Fruit fly (Drosophila melanogaster) whole organism, embryonic: ENCODE measurements around the gene CG42710.

Experiments used
- Antp ChIP-seq: fragments of 200-800 bp; sonication (Bioruptor generic); optimal IDR thresholded peaks from 3 replicates; lab custom pipeline; 2016; ENCODE audit warnings: missing biosample characterization, missing genetic modification characterization
- CG10321 ChIP-seq: fragments of 200-800 bp; sonication (Bioruptor generic); IDR thresholded peaks from 2 replicates; pipeline ENCODE4 v1.3.6; 2022; ENCODE audit warnings: missing biosample characterization, missing genetic modification characterization
- CG10543 ChIP-seq: fragments of 200-800 bp; sonication (Bioruptor generic); optimal IDR thresholded peaks from 3 replicates; lab custom pipeline; 2017; ENCODE audit warnings: missing biosample characterization, mild to moderate bottlenecking, missing genetic modification characterization, moderate library complexity
- CG11247 ChIP-seq: fragments of 200-800 bp; sonication (Bioruptor generic); IDR thresholded peaks from 2 replicates; pipeline ENCODE4 v1.3.6; 2022; ENCODE audit warnings: missing biosample characterization, missing genetic modification characterization
- CG12299 ChIP-seq: fragments of 200-800 bp; sonication (Bioruptor generic); optimal IDR thresholded peaks from 2 replicates; lab custom pipeline; 2018; ENCODE audit warnings: missing biosample characterization, mild to moderate bottlenecking, missing genetic modification characterization
- CG13287 ChIP-seq: fragments of 200-800 bp; sonication (Bioruptor generic); IDR thresholded peaks from 2 replicates; pipeline ENCODE4 v1.3.6; 2022; ENCODE audit warnings: missing biosample characterization, missing genetic modification characterization; ENCODE audit not compliant: partially characterized antibody
- CG17328 ChIP-seq: fragments of 200-800 bp; sonication (Bioruptor generic); IDR thresholded peaks from 2 replicates; pipeline ENCODE4 v1.3.6; 2022; ENCODE audit warnings: missing biosample characterization, missing genetic modification characterization
- CG17829 ChIP-seq: fragments of 200-800 bp; optimal IDR thresholded peaks from 2 replicates; lab custom pipeline; 2019; ENCODE audit warnings: missing biosample characterization, mild to moderate bottlenecking, missing genetic modification characterization, moderate library complexity
- CG17912 ChIP-seq: fragments of 200-800 bp; sonication (Bioruptor generic); optimal IDR thresholded peaks from 2 replicates; lab custom pipeline; 2018; ENCODE audit warnings: missing biosample characterization, mild to moderate bottlenecking, missing genetic modification characterization
- CG3281 ChIP-seq: fragments of 200-800 bp; sonication (Bioruptor generic); optimal IDR thresholded peaks from 3 replicates; lab custom pipeline; 2017; ENCODE audit warnings: missing biosample characterization, mild to moderate bottlenecking, missing genetic modification characterization
- CG5180 ChIP-seq: fragments of 200-800 bp; sonication (Bioruptor generic); optimal IDR thresholded peaks from 3 replicates; lab custom pipeline; 2017; ENCODE audit warnings: missing biosample characterization, missing genetic modification characterization, mild to moderate bottlenecking, moderate library complexity, missing genetic modification reagents
- CG6654 ChIP-seq: fragments of 200-800 bp; sonication (Bioruptor generic); optimal IDR thresholded peaks from 2 replicates; lab custom pipeline; 2017; ENCODE audit warnings: missing biosample characterization, mild to moderate bottlenecking, missing genetic modification characterization
- CG7839 ChIP-seq: fragments of 200-800 bp; sonication (Bioruptor generic); optimal IDR thresholded peaks from 3 replicates; lab custom pipeline; 2018; ENCODE audit warnings: missing biosample characterization, mild to moderate bottlenecking, missing genetic modification characterization, moderate library complexity
- CG7987 ChIP-seq: fragments of 200-800 bp; sonication (Bioruptor generic); optimal IDR thresholded peaks from 2 replicates; lab custom pipeline; 2018; ENCODE audit warnings: missing biosample characterization, mild to moderate bottlenecking, missing genetic modification characterization, moderate library complexity
- CTCF ChIP-seq: fragments of 200-800 bp; sonication (Bioruptor generic); optimal IDR thresholded peaks from 2 replicates; lab custom pipeline; 2017; ENCODE audit warnings: missing biosample characterization, mild to moderate bottlenecking, missing genetic modification characterization, moderate library complexity
- Dfd ChIP-seq, 2 experiments: fragments of >200 bp; optimal IDR thresholded peaks; 2 replicates each; lab custom pipeline; 2017; ENCODE audit warnings: missing biosample characterization in 2 of 2, missing genetic modification characterization in 2 of 2
- Dll ChIP-seq: fragments of 200-800 bp; sonication (Bioruptor generic); IDR thresholded peaks from 4 replicates; pipeline ENCODE4 v1.3.6; 2022; ENCODE audit warnings: missing biosample characterization, missing genetic modification characterization; ENCODE audit not compliant: partially characterized antibody
- Ets65A ChIP-seq: fragments of 200-800 bp; sonication (Bioruptor generic); peaks from one replicate; lab custom pipeline; 2016; ENCODE audit warnings: missing biosample characterization, missing genetic modification characterization
- HLHmδ ChIP-seq: fragments of 200-800 bp; sonication (Bioruptor generic); optimal IDR thresholded peaks from 2 replicates; lab custom pipeline; 2018; ENCODE audit warnings: missing biosample characterization, mild to moderate bottlenecking, missing genetic modification characterization, moderate library complexity
- Hand ChIP-seq: fragments of 200-800 bp; sonication (Bioruptor generic); optimal IDR thresholded peaks from 2 replicates; lab custom pipeline; 2017; ENCODE audit warnings: mild to moderate bottlenecking, missing biosample characterization, missing genetic modification reagents, missing genetic modification characterization
- Hr39 ChIP-seq: fragments of >200 bp; optimal IDR thresholded peaks from 2 replicates; lab custom pipeline; 2017
- Hsf ChIP-seq: fragments of 200-800 bp; sonication (Bioruptor generic); optimal IDR thresholded peaks from 3 replicates; lab custom pipeline; 2016; ENCODE audit warnings: missing biosample characterization, missing genetic modification characterization
- Med ChIP-seq: fragments of 200-800 bp; sonication (Bioruptor generic); peaks from one replicate; lab custom pipeline; 2016; ENCODE audit warnings: missing biosample characterization, missing genetic modification characterization, mild to moderate bottlenecking, inconsistent platforms, moderate library complexity
- Mes4 ChIP-seq: fragments of 200-800 bp; sonication (Bioruptor generic); optimal IDR thresholded peaks from 2 replicates; lab custom pipeline; 2016; ENCODE audit warnings: missing biosample characterization, missing genetic modification characterization
- Nf-YA ChIP-seq: fragments of 200-800 bp; sonication (Bioruptor generic); IDR thresholded peaks from 2 replicates; pipeline ENCODE4 v1.3.6; 2022; ENCODE audit warnings: missing biosample characterization, missing genetic modification characterization
- Stat92E ChIP-seq, 3 experiments: fragments of >200 bp in 2 of 3; fragments of 200-800 bp in 1 of 3; sonication (Bioruptor generic) in 1 of 3; optimal IDR thresholded peaks; 2 replicates each; lab custom pipeline; 2017 to 2019; ENCODE audit warnings: missing biosample characterization in 3 of 3, missing genetic modification characterization in 3 of 3, mild to moderate bottlenecking in 1 of 3, moderate library complexity in 1 of 3
- Trl ChIP-seq, 3 experiments: fragments of >200 bp in 2 of 3; fragments of 200-800 bp in 1 of 3; sonication (Bioruptor generic) in 1 of 3; optimal IDR thresholded peaks; 2 replicates in 1 of 3; 3 replicates in 2 of 3; lab custom pipeline; 2016 to 2017; ENCODE audit warnings: missing biosample characterization in 1 of 3, missing genetic modification characterization in 1 of 3
- amos ChIP-seq: fragments of 200-800 bp; sonication (Bioruptor generic); IDR thresholded peaks from 2 replicates; pipeline ENCODE4 v1.3.6; 2022; ENCODE audit warnings: missing biosample characterization, missing genetic modification characterization; ENCODE audit not compliant: partially characterized antibody
- ase ChIP-seq: fragments of 200-800 bp; sonication (Bioruptor generic); IDR thresholded peaks from 3 replicates; pipeline ENCODE4 v1.3.6; 2022; ENCODE audit warnings: missing biosample characterization, missing genetic modification characterization
- ash1 ChIP-seq: fragments of 200-800 bp; sonication (Bioruptor generic); optimal IDR thresholded peaks from 2 replicates; lab custom pipeline; 2018; ENCODE audit warnings: missing biosample characterization, mild to moderate bottlenecking, missing genetic modification characterization
- cg ChIP-seq: fragments of 200-800 bp; sonication (Bioruptor generic); optimal IDR thresholded peaks from 3 replicates; lab custom pipeline; 2019; ENCODE audit warnings: missing biosample characterization, mild to moderate bottlenecking, missing genetic modification characterization, moderate library complexity
- chif ChIP-seq, 2 experiments: fragments of 200-800 bp; sonication (Bioruptor generic); optimal IDR thresholded peaks; 3 replicates each; lab custom pipeline; 2016; ENCODE audit warnings: missing biosample characterization in 2 of 2, missing genetic modification characterization in 2 of 2
- corto ChIP-seq: fragments of 200-800 bp; sonication (Bioruptor generic); optimal IDR thresholded peaks from 2 replicates; lab custom pipeline; 2016; ENCODE audit warnings: missing biosample characterization, mild to moderate bottlenecking, missing genetic modification characterization, moderate library complexity
- dysf ChIP-seq: fragments of 200-800 bp; sonication (Bioruptor generic); IDR thresholded peaks from 3 replicates; pipeline ENCODE4 v1.3.6; 2022; ENCODE audit warnings: missing biosample characterization, missing genetic modification characterization
- her ChIP-seq: fragments of 200-800 bp; sonication (Bioruptor generic); optimal IDR thresholded peaks from 2 replicates; lab custom pipeline; 2016; ENCODE audit warnings: missing biosample characterization, missing genetic modification characterization
- kah ChIP-seq: fragments of 200-800 bp; sonication (Bioruptor generic); optimal IDR thresholded peaks from 2 replicates; lab custom pipeline; 2018; ENCODE audit warnings: missing biosample characterization, mild to moderate bottlenecking, missing genetic modification characterization
- mirr ChIP-seq: fragments of 200-800 bp; sonication (Bioruptor generic); optimal IDR thresholded peaks from 3 replicates; lab custom pipeline; 2018; ENCODE audit warnings: missing biosample characterization, mild to moderate bottlenecking, missing genetic modification characterization
- nerfin-1 ChIP-seq: fragments of 200-800 bp; sonication (Bioruptor generic); optimal IDR thresholded peaks from 3 replicates; lab custom pipeline; 2019; ENCODE audit warnings: missing biosample characterization, mild to moderate bottlenecking, missing genetic modification characterization, moderate library complexity
- otp ChIP-seq: fragments of 200-800 bp; sonication (Bioruptor generic); IDR thresholded peaks from 3 replicates; pipeline ENCODE4, ENCODE4 v1.3.6; 2022; ENCODE audit warnings: missing biosample characterization, missing genetic modification characterization
- pho ChIP-seq: fragments of 200-800 bp; sonication (Bioruptor generic); optimal IDR thresholded peaks from 2 replicates; lab custom pipeline; 2016; ENCODE audit warnings: missing biosample characterization, missing genetic modification characterization
- pum ChIP-seq: fragments of 200-800 bp; sonication (Bioruptor generic); optimal IDR thresholded peaks from 2 replicates; lab custom pipeline; 2016; ENCODE audit warnings: missing biosample characterization, missing genetic modification characterization
- rib ChIP-seq: fragments of 200-800 bp; sonication (Bioruptor generic); IDR thresholded peaks from 2 replicates; pipeline ENCODE4 v1.3.6; 2022; ENCODE audit warnings: missing biosample characterization, missing genetic modification characterization
- sens-2 ChIP-seq: fragments of 200-800 bp; sonication (Bioruptor generic); IDR thresholded peaks from 2 replicates; pipeline ENCODE4 v1.3.6; 2022; ENCODE audit warnings: missing biosample characterization, missing genetic modification characterization
- slbo ChIP-seq: fragments of 200-800 bp; sonication (Bioruptor generic); IDR thresholded peaks from 2 replicates; pipeline ENCODE4 v1.3.6; 2022; ENCODE audit warnings: missing biosample characterization, missing genetic modification characterization
- sna ChIP-seq: fragments of 200-800 bp; sonication (Bioruptor generic); IDR thresholded peaks from 2 replicates; pipeline ENCODE4 v1.3.6; 2022; ENCODE audit warnings: missing biosample characterization, missing genetic modification characterization; ENCODE audit not compliant: partially characterized antibody
- tin ChIP-seq: fragments of 200-800 bp; sonication (Bioruptor generic); optimal IDR thresholded peaks from 3 replicates; lab custom pipeline; 2016; ENCODE audit warnings: missing biosample characterization, missing genetic modification characterization
- wor ChIP-seq: fragments of 200-800 bp; sonication (Bioruptor generic); IDR thresholded peaks from 2 replicates; pipeline ENCODE4 v1.3.6; 2022; ENCODE audit warnings: missing biosample characterization, missing genetic modification characterization

The CG42710 gene

DNA sequence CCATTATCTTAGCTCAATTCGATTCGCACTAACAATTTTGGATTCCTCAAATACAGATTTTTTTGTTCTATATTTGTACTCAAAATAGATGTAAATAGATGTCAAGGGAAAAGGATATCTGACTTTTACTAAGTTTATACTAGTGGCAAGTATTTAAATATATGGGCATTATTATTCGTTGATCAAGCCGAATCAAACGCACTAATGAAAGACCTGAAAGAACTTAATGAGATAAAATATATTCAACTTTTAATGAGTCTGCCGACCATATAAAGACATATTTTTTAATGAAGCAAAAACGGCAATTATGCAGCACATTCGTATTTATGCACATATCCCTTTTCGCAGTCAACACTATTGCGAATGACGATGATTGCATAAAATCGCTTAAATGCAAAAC lies at the start of gene CG42710:
Gene CG42710, minus strand, starts transcription at position 101 of the 400 bp plus-strand sequence.
- TF ChIP-seq CG17912 (GFP tag; lab: Kevin White, UChicago) (no peak), nerfin-1 (tag; lab: Kevin White, UChicago) (no peak), tin (GFP tag; lab: Kevin White, UChicago) (no peak), CG3281 (GFP tag; lab: Kevin White, UChicago) (no peak), Dll (no peak), corto (GFP tag; lab: Kevin White, UChicago) (no peak), her (GFP tag; lab: Kevin White, UChicago) (no peak), chif (GFP tag; optimal IDR thresholded peaks at IDR 0.05; lab: Kevin White, UChicago) (no peak), Nf-YA (no peak), CG17328 (GFP tag; lab: Robert Waterston, UW) (no peak), wor (no peak), ase (no peak), Hsf (no peak), Mes4 (GFP tag; lab: Kevin White, UChicago) (no peak), CG7839 (tag; lab: Kevin White, UChicago) (no peak), dysf (GFP tag; lab: Robert Waterston, UW) (no peak)

DNA sequence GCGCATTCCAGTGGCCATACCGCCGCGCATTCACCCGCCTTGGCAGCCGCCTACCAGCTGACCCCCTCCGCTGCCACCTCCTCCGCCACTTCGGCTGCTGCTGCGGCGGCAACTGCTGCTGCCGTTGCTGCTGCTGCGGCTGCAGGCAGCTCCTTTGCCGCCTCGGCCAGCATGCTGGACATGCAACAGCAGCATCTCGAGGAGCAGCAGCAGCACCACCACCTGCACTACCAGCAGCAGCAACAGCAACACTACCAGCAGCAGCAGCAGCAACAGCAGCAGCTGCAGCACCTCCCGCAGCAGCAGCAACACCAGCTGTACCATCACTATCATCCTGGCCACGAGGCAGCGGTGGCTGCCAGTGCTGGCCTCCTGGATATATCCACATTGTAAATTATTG lies 46.1 kb upstream of the CG42710 start:
- no peak for TF ChIP-seq Hand (GFP tag; lab: Kevin White, UChicago)
- peak; percentile 64 for TF ChIP-seq Ets65A (GFP tag; lab: Kevin White, UChicago)
- 0 out of 2 replicates have a peak, but pooled peaks have one; percentile 14 for TF ChIP-seq amos (GFP tag; lab: Robert Waterston, UW)
- TF ChIP-seq Med (GFP tag; lab: Kevin White, UChicago): peak; percentile 51
- TF ChIP-seq CG6654 (GFP tag; lab: Kevin White, UChicago): no peak
- TF ChIP-seq, all 482 proteins: peak for 3

DNA sequence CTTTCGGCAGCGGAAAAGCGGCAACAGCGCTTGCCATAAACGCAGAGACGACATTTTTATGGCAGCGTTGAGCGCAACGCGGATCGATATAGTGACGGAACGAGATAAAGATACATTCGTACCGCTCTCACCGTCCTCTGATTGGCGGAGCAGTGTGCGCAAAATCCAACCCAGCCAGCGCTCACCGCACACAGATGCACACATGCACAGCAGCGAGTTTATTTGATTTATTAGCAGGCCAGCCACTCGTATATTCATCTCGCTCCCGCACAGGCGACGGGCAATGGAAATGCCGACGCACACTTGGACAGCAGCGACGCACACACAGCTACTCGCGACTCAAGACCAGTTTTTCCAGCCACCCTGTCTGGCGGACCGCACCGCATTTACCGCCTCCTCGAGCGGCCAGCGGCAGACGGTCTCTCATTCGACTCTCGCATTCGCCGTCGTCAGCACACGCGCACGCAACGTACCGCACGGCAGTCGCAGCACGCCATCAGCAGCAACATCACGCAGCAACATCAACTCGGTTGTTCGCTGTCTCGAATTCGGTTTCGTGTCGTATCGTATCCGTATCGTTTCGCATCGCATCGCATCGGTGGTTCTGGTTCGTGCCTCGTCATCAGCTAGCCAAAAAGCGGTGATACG lies 43.0 kb upstream of the CG42710 start, which contains the start of gene SoxN:
Gene SoxN, plus strand, starts transcription at position 424 of the 648 bp plus-strand sequence.
- TF ChIP-seq HLHmδ: peak; percentile 88
- TF ChIP-seq kah (GFP tag; lab: Kevin White, UChicago): no peak
- peak; percentile 44 for TF ChIP-seq CG17829 (tag; lab: Kevin White, UChicago)
- peak; percentile 7 for TF ChIP-seq pho
- peak in 1 of 2 experiments; percentile 11 for TF ChIP-seq Dfd (GFP tag; optimal IDR thresholded peaks at IDR 0.05; lab: Kevin White, UChicago)
- TF ChIP-seq CG10321 (GFP tag; lab: Robert Waterston, UW): peak; percentile 98
- TF ChIP-seq otp (GFP tag; lab: Robert Waterston, UW): peak; percentile 81
- TF ChIP-seq CG13287: peak; percentile 65
- TF ChIP-seq Trl (optimal IDR thresholded peaks at IDR 0.05; lab: Kevin White, UChicago): peak in 1 of 2 experiments; percentile 18
- TF ChIP-seq Trl (GFP tag; optimal IDR thresholded peaks at IDR 0.05; lab: Kevin White, UChicago): peak; percentile 19
- peak; percentile 33 for TF ChIP-seq CG12299
- peak; percentile 84 for TF ChIP-seq CG10543 (GFP tag; lab: Kevin White, UChicago)
- peak; percentile 36; the same call in 1 of the 2 replicates for TF ChIP-seq CG11247 (GFP tag; lab: Robert Waterston, UW)
- peak; percentile 37 for TF ChIP-seq Antp
- no peak for TF ChIP-seq CG7987
- no peak for TF ChIP-seq Hr39 (lab: Kevin White, UChicago)
- TF ChIP-seq cg (GFP tag; lab: Kevin White, UChicago): peak; percentile 100
- TF ChIP-seq rib (GFP tag; lab: Robert Waterston, UW): peak; percentile 82
- peak; percentile 32; the same call in 1 of the 2 replicates for TF ChIP-seq slbo (GFP tag; lab: Robert Waterston, UW)
- peak; percentile 90 for TF ChIP-seq CG5180 (GFP tag; lab: Kevin White, UChicago)
- peak in 1 of 3 experiments; percentile 67 for TF ChIP-seq Stat92E (GFP tag; optimal IDR thresholded peaks at IDR 0.05; lab: Kevin White, UChicago)
- peak; percentile 58; the same call in 1 of the 2 replicates for TF ChIP-seq sens-2 (GFP tag; lab: Robert Waterston, UW)
- no peak for TF ChIP-seq pum
- TF ChIP-seq amos (GFP tag; lab: Robert Waterston, UW): peak; percentile 49
- TF ChIP-seq sna (GFP tag; lab: Robert Waterston, UW): peak; percentile 74
- TF ChIP-seq CTCF (GFP tag; lab: Kevin White, UChicago): no peak
- peak; percentile 17 for TF ChIP-seq mirr
- peak; percentile 60 for TF ChIP-seq ash1 (GFP tag; lab: Kevin White, UChicago)
